Worm (Caenorhabditis elegans): ENCODE data around the gene ilys-5.

ce11 chrX:6543665-6544064, 7.0 kb upstream of the ilys-5 start:
- TF ChIP-seq ama-1 (optimal IDR thresholded peaks at IDR 0.05) (no peak), nhr-77 (tag; optimal IDR thresholded peaks at IDR 0.05) (no peak), ceh-28 (tag; optimal IDR thresholded peaks at IDR 0.05) (no peak), pqm-1 (tag; optimal IDR thresholded peaks at IDR 0.05) (no peak), php-3 (GFP tag; IDR thresholded peaks at IDR 0.05) (no peak), spr-3 (GFP tag; optimal IDR thresholded peaks at IDR 0.05) (no peak)
